Worm (Caenorhabditis elegans) whole organism, early embryonic: Measurements from ENCODE around the gene ZK792.4.
A peak's percentile ranks its signal among the peaks of the same experiment; 100 is the strongest.

Source experiments
- F13C5.2 ChIP-seq: sonication (generic microtip); optimal IDR thresholded peaks from 2 replicates; lab custom pipeline; 2017; ENCODE audit warnings: mild to moderate bottlenecking, missing genetic modification characterization, inconsistent platforms, missing compliant biosample characterization
- aly-1 ChIP-seq: sonication (generic microtip); optimal IDR thresholded peaks from 2 replicates; lab custom pipeline; 2016; ENCODE audit warnings: missing genetic modification characterization, missing compliant biosample characterization
- ama-1 ChIP-seq: fragments of 150-350 bp; optimal IDR thresholded peaks from 2 replicates; lab custom pipeline; 2014
- ceh-13 ChIP-seq: fragments of 200-800 bp; sonication (Bioruptor generic); optimal IDR thresholded peaks from 2 replicates; lab custom pipeline; 2018; ENCODE audit warnings: mild to moderate bottlenecking, missing genetic modification characterization, missing compliant biosample characterization
- ceh-36 ChIP-seq: sonication (generic microtip); optimal IDR thresholded peaks from 2 replicates; lab custom pipeline; 2016; ENCODE audit warnings: missing genetic modification characterization, inconsistent platforms, missing compliant biosample characterization
- ets-7 ChIP-seq: sonication (generic microtip); optimal IDR thresholded peaks from 2 replicates; lab custom pipeline; 2016; ENCODE audit warnings: missing genotype, missing genetic modification characterization, missing compliant biosample characterization
- flt-1 ChIP-seq: fragments of 200-800 bp; sonication (Bioruptor generic); IDR thresholded peaks from 2 replicates; pipeline ENCODE4 v1.3.6; 2022; ENCODE audit warnings: missing genetic modification characterization, missing compliant biosample characterization
- hmg-4 ChIP-seq: fragments of 200-800 bp; sonication (Bioruptor generic); optimal IDR thresholded peaks from 2 replicates; lab custom pipeline; 2018; ENCODE audit warnings: mild to moderate bottlenecking, missing genetic modification characterization, missing compliant biosample characterization
- hnd-1 ChIP-seq: sonication (generic microtip); optimal IDR thresholded peaks from 2 replicates; lab custom pipeline; 2016; ENCODE audit warnings: missing genetic modification characterization, missing compliant biosample characterization
- pes-1 ChIP-seq: fragments of 200-800 bp; sonication (Bioruptor generic); IDR thresholded peaks from 2 replicates; pipeline ENCODE4 v1.3.6; 2022; ENCODE audit warnings: missing genetic modification reagents, missing genetic modification characterization, missing compliant biosample characterization
- scrt-1 ChIP-seq: fragments of 200-800 bp; sonication (Bioruptor generic); IDR thresholded peaks from 2 replicates; pipeline ENCODE4 v1.3.6; 2022; ENCODE audit warnings: missing genetic modification characterization, missing compliant biosample characterization
- sea-1 ChIP-seq: fragments of 200-800 bp; sonication (Bioruptor generic); conservative IDR thresholded peaks from 2 replicates; pipeline ENCODE4 v1.3.6; 2022; ENCODE audit warnings: missing genetic modification characterization, missing compliant biosample characterization
- tbx-11 ChIP-seq: fragments of 200-800 bp; sonication (Bioruptor generic); IDR thresholded peaks from 2 replicates; pipeline ENCODE4 v1.3.6; 2022; ENCODE audit warnings: missing genetic modification characterization, missing compliant biosample characterization
- tbx-37 ChIP-seq: fragments of 200-800 bp; sonication (Bioruptor generic); conservative IDR thresholded peaks from 2 replicates; pipeline ENCODE4 v1.3.6; 2022; ENCODE audit warnings: missing genetic modification reagents, missing genetic modification characterization, missing compliant biosample characterization
- tra-4 ChIP-seq: sonication (generic microtip); optimal IDR thresholded peaks from 2 replicates; lab custom pipeline; 2017; ENCODE audit warnings: missing genetic modification characterization, missing compliant biosample characterization

ZK792.4 gene

ce11 chrIV:11636409-11636723 lies 45.4 kb downstream of the ZK792.4 start, which contains the start of gene F58B3.6:
Gene F58B3.6, plus strand, starts transcription at chrIV:11636648.
- TF ChIP-seq sea-1 (GFP tag; lab: Robert Waterston, UW) = no peak
- no peak for TF ChIP-seq tbx-37 (GFP tag; lab: Robert Waterston, UW)
- no peak for TF ChIP-seq hmg-4
- no peak for TF ChIP-seq aly-1 (tag; lab: Kevin White, UChicago)
- TF ChIP-seq ceh-13 (GFP tag; lab: Kevin White, UChicago) = no peak
- no peak for TF ChIP-seq tra-4
- TF ChIP-seq tbx-11 (GFP tag; lab: Robert Waterston, UW) = no peak

DNA sequence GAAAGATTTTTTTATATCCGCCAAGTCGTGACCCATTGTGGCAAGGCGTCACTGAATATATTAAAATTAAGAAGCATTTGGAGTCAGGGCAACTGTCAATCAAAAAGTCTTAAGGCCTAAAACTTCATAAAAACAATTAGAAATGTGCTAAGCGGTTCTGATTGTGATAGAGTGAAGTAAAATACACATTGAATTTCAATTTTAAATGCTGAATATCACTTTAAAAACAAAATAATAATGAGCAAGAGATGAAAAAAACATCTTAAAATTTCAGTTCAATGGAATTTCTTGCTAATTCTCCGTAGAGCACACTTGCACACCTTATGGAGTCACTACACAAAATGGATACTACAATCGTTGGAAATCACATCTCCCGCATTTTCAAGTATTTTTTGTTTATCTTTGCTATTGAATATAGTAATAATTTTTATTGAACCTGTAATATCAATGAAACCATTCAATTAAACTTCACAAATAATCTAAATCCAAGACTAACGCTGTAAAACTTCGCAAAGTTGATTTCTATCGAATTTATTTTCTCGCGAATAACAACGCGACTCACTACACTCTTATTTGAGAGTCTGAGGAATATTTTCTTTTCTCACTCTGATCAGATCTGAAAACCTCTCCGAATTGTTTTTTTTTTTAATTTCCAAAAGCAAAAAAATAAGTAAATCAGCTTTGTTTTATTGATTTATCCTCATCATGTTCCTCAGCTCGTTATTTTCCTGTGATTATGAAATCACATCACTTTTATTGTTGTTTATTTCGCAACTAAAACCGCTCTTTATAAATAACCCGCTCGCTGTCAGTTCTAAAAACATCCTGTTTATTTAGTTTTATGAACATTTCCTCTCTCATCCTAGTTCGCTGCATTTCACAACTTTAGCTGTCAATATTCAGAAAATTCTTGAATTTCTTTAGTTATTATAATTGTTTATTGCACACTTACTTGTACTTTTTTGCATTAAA lies 46.1 kb downstream of the ZK792.4 start, which contains the start of gene mars-1:
mars-1 (minus strand) TSS at position 51 of the 972 bp plus-strand sequence.
- TF ChIP-seq tra-4 (no peak), tbx-37 (GFP tag; lab: Robert Waterston, UW) (peak; percentile 31; the same call in 1 of the 2 replicates), F13C5.2 (tag; lab: Kevin White, UChicago) (peak; percentile 11), pes-1 (GFP tag; lab: Robert Waterston, UW) (no peak)

DNA sequence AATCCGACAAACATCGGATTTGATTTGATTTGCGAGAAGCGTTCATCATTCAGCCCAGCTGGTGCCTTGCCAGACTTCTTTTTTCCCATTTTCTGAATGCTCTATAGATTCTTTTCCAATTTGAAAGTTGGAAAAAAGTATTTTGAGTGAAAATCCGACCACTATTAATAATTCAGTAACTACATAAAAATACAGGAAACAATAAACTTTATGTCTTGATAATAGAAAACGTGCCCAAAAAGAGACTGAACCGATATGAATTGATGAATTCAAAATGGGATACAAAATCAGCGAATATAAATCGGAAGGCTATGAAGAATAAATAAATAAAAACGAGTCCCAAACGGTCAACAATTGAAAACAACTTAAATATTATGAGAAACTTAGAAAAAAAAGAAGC lies 50.1 kb downstream of the ZK792.4 start, which contains the start of gene F58B3.4:
F58B3.4 (minus strand) TSS at position 101 of the 400 bp plus-strand sequence.
- TF ChIP-seq ceh-36 = no peak
- TF ChIP-seq hnd-1 (tag; lab: Kevin White, UChicago) = no peak
- no peak for TF ChIP-seq pes-1 (GFP tag; lab: Robert Waterston, UW)
- TF ChIP-seq scrt-1 (GFP tag; lab: Robert Waterston, UW) = no peak
- no peak for TF ChIP-seq aly-1 (tag; lab: Kevin White, UChicago)
- no peak for TF ChIP-seq ceh-13 (GFP tag; lab: Kevin White, UChicago)
- no peak for TF ChIP-seq flt-1
- no peak for TF ChIP-seq ama-1 (lab: Kevin White, UChicago)
- no peak for TF ChIP-seq ets-7 (tag; lab: Kevin White, UChicago)
- no peak for TF ChIP-seq F13C5.2 (tag; lab: Kevin White, UChicago)
